Worm (Caenorhabditis elegans) whole organism, L4 larva: Measurements from ENCODE around the gene tra-3.
A peak's percentile ranks its signal among the peaks of the same experiment; 100 is the strongest.

ENCODE experiments used
- F26F4.8 ChIP-seq: fragments of 200-800 bp; sonication (Bioruptor generic); conservative IDR thresholded peaks from 2 replicates; pipeline ENCODE4 v1.3.6; 2022; ENCODE audit warnings: missing genetic modification characterization, missing compliant biosample characterization
- aly-2 ChIP-seq: sonication (generic microtip); optimal IDR thresholded peaks from 2 replicates; lab custom pipeline; 2018; ENCODE audit warnings: missing biosample characterization, missing genetic modification characterization
- dpl-1 ChIP-seq: fragments of 150-350 bp; optimal IDR thresholded peaks from 2 replicates; lab custom pipeline; 2014; ENCODE audit warnings: missing biosample characterization, missing genetic modification reagents, missing genetic modification characterization
- dve-1 ChIP-seq: sonication (generic microtip); optimal IDR thresholded peaks from 2 replicates; lab custom pipeline; 2017; ENCODE audit warnings: antibody characterized with exemption, mild to moderate bottlenecking, missing genetic modification characterization, missing compliant biosample characterization; ENCODE audit not compliant: insufficient read depth
- fkh-10 ChIP-seq: fragments of 150-350 bp; optimal IDR thresholded peaks from 2 replicates; lab custom pipeline; 2014; ENCODE audit warnings: missing biosample characterization, missing genetic modification reagents, missing genetic modification characterization
- lin-38 ChIP-seq: fragments of 200-800 bp; sonication (Bioruptor generic); IDR thresholded peaks from 2 replicates; pipeline ENCODE4 v1.3.6; 2022; ENCODE audit warnings: missing genetic modification reagents, missing genetic modification characterization, missing compliant biosample characterization
- mdt-29 ChIP-seq: fragments of 200-800 bp; sonication (Bioruptor generic); IDR thresholded peaks from 2 replicates; pipeline ENCODE4 v1.3.6; 2022; ENCODE audit warnings: missing genetic modification reagents, missing genetic modification characterization, missing compliant biosample characterization
- nhr-237 ChIP-seq: sonication (generic microtip); optimal IDR thresholded peaks from 2 replicates; lab custom pipeline; 2017; ENCODE audit warnings: missing biosample characterization, missing genetic modification characterization
- nhr-25 ChIP-seq: sonication (generic microtip); optimal IDR thresholded peaks from 2 replicates; lab custom pipeline; 2017; ENCODE audit warnings: missing genetic modification characterization, mild to moderate bottlenecking, missing compliant biosample characterization, antibody characterized with exemption, moderate library complexity, borderline replicate concordance; ENCODE audit not compliant: insufficient read depth
- nhr-28 ChIP-seq: fragments of 150-350 bp; optimal IDR thresholded peaks from 2 replicates; lab custom pipeline; 2014; ENCODE audit warnings: missing biosample characterization, missing genetic modification characterization
- pha-4 ChIP-seq, 2 experiments: fragments of 150-350 bp in 1 of 2; fragments of 200-800 bp in 1 of 2; sonication (Bioruptor generic) in 1 of 2; IDR thresholded peaks in 1 of 2; optimal IDR thresholded peaks in 1 of 2; 2 replicates each; pipeline versions ENCODE4 v1.3.6 to Lab custom; 2014 to 2022; ENCODE audit warnings: missing genetic modification characterization in 2 of 2, missing genetic modification reagents in 2 of 2, missing biosample characterization in 1 of 2, missing compliant biosample characterization in 1 of 2
- php-3 ChIP-seq: fragments of 200-800 bp; sonication (Bioruptor generic); IDR thresholded peaks from 2 replicates; pipeline ENCODE4 v1.3.6; 2022; ENCODE audit warnings: missing genetic modification reagents, missing genetic modification characterization, missing compliant biosample characterization
- rbr-2 ChIP-seq: sonication (generic microtip); optimal IDR thresholded peaks from 2 replicates; lab custom pipeline; 2016; ENCODE audit warnings: missing genotype, missing genetic modification characterization, missing compliant biosample characterization
- set-16 ChIP-seq: fragments of 200-800 bp; sonication (Bioruptor generic); IDR thresholded peaks from 2 replicates; pipeline ENCODE4 v1.3.6; 2022; ENCODE audit warnings: missing genetic modification reagents, missing genetic modification characterization, missing compliant biosample characterization
- snpc-1.2 ChIP-seq: fragments of 200-800 bp; sonication (Bioruptor generic); IDR thresholded peaks from 2 replicates; pipeline ENCODE4 v1.3.6; 2022; ENCODE audit warnings: missing genetic modification reagents, missing genetic modification characterization, missing compliant biosample characterization
- tra-1 ChIP-seq: fragments of 200-800 bp; sonication (Bioruptor generic); IDR thresholded peaks from 2 replicates; pipeline ENCODE4 v1.3.6; 2022; ENCODE audit warnings: missing genetic modification reagents, missing genetic modification characterization, missing compliant biosample characterization
- unc-62 ChIP-seq, 3 experiments: fragments of 150-350 bp in 1 of 3; sonication (generic microtip); optimal IDR thresholded peaks in 2 of 3; peaks in 1 of 3; 1 replicate in 1 of 3; 2 replicates in 2 of 3; lab custom pipeline; 2014 to 2017; ENCODE audit warnings: missing biosample characterization in 3 of 3, missing genetic modification characterization in 3 of 3, missing genetic modification reagents in 3 of 3, missing genotype in 1 of 3

tra-3 gene

DNA sequence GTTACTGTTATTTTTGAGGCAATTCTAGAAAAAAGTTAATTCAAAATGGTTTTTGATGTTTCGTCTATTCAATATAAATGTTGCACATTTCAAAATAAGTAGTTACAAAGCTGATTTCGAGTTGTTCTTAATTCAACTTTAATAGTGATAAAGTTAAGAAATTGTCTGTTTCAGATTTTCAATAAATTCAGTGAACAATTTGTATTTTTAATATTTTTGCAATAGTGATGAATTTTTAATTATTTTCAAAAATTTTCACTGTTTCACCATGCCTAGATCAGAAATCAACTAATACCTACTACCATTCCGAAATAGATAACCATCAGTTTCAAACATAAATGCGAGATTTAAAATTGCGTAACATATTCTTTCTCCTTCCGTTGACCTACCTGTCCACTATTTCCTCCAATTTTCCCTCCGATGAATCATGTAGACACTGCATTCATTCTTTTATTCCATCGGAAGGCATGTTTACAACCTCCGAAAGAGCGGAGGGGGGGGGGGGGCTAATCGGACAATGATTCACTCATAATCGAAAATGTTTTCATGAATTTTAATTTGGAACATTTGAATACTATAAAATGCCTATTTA lies 53.9 kb downstream of the tra-3 start:
- TF ChIP-seq dpl-1 (GFP tag; lab: Kevin White, UChicago) = no peak
- no peak for TF ChIP-seq pha-4 (GFP tag; IDR thresholded peaks at IDR 0.05; lab: Robert Waterston, UW)
- TF ChIP-seq pha-4 (tag; optimal IDR thresholded peaks at IDR 0.05; lab: Kevin White, UChicago) = no peak
- no peak for TF ChIP-seq fkh-10 (GFP tag; lab: Kevin White, UChicago)
- no peak for TF ChIP-seq nhr-237 (tag; lab: Kevin White, UChicago)
- peak; percentile 64; the same call in 1 of the 2 replicates for TF ChIP-seq snpc-1.2 (GFP tag; lab: Robert Waterston, UW)
- peak in 1 of 2 experiments; percentile 22 for TF ChIP-seq unc-62 (GFP tag; optimal IDR thresholded peaks at IDR 0.05 in 1 of 2; lab: Kevin White, UChicago)
- no peak for TF ChIP-seq unc-62 (tag; optimal IDR thresholded peaks at IDR 0.05; lab: Kevin White, UChicago)

DNA sequence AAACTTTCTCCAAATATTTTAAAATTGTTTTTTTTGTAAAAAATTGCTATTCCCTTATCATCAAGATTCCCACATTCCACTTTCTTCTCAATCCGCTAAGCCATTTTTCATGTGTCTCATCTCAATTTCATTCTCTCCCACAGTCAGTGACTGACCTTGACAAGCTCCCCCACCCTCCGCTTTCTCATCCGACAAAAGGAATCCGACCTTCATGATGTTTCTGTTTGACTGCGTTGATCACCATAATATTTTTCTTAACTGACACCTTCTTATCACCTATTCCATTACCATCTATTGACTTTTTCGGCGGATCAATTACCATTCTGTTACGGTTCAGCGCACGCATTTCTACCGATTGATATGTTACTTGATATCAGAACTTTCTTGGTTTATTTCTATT lies 54.9 kb downstream of the tra-3 start:
- no peak for TF ChIP-seq aly-2 (tag; lab: Kevin White, UChicago)
- peak; percentile 49 for TF ChIP-seq nhr-28 (tag; lab: Kevin White, UChicago)
- no peak for TF ChIP-seq php-3 (GFP tag; lab: Robert Waterston, UW)
- peak; percentile 11 for TF ChIP-seq nhr-25 (tag; lab: Kevin White, UChicago)
- peak in 1 of 2 experiments; percentile 62 for TF ChIP-seq unc-62 (GFP tag; optimal IDR thresholded peaks at IDR 0.05 in 1 of 2; lab: Kevin White, UChicago)
- no peak for TF ChIP-seq unc-62 (tag; optimal IDR thresholded peaks at IDR 0.05; lab: Kevin White, UChicago)

DNA sequence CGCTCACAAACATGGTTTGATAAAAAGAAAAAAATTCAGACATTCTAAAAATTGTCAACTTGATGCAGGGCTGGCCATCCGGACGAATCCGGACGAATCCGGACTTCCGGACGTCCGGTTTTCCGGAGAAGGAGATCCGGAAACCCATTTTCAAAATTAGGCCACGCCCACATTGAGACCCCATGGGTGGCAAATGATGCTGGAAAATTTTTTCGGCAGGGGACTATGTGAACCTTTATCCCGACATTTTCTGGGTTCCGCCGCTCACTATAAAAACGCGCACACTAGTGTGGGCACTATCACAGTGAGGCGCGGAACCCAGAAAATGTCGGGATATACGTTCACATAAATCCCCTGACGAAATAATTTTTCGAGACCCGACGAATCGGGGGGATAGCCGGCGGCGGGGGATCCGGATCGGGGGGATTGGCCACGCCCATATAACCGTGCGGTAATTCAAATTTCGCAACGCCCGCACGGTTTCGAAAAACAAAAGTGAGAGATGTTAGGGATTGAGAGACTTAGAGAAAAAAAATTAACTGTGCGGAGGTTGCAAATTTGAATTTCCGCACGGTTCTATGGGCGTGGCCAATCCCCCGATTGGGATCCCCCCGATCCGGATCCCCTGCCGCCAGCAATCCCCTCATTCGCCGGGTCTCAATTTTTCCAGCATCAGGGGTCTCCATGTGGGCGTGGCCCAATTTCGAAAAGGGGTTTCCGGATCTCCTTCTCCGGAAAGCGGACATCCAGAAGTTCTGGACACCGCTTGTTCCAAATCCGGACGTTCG lies 56.0 kb downstream of the tra-3 start:
- peak; percentile 80 for TF ChIP-seq set-16 (GFP tag; lab: Robert Waterston, UW)
- TF ChIP-seq pha-4 (GFP tag; IDR thresholded peaks at IDR 0.05; lab: Robert Waterston, UW) = 0 out of 2 replicates have a peak, but pooled peaks have one; percentile 26
- no peak for TF ChIP-seq pha-4 (tag; optimal IDR thresholded peaks at IDR 0.05; lab: Kevin White, UChicago)
- peak; percentile 48; the same call in 1 of the 2 replicates for TF ChIP-seq lin-38 (GFP tag; lab: Robert Waterston, UW)
- no peak for TF ChIP-seq dve-1
- TF ChIP-seq rbr-2 (tag; lab: Kevin White, UChicago) = no peak
- 0 out of 2 replicates have a peak, but pooled peaks have one; percentile 18 for TF ChIP-seq mdt-29 (GFP tag; lab: Robert Waterston, UW)
- no peak for TF ChIP-seq tra-1
- no peak for TF ChIP-seq F26F4.8 (GFP tag; lab: Robert Waterston, UW)
- TF ChIP-seq snpc-1.2 (GFP tag; lab: Robert Waterston, UW) = peak; percentile 96
- TF ChIP-seq, all 104 proteins: peak for 5
